Worm (Caenorhabditis elegans) whole organism, L4/young adult: Measurements from ENCODE around the gene srw-26.

Experiments
- W03F9.2 ChIP-seq: fragments of 150-350 bp; optimal IDR thresholded peaks from 2 replicates; lab custom pipeline; 2014; ENCODE audit warnings: missing biosample characterization, missing genetic modification characterization
- dao-5 ChIP-seq: sonication (generic microtip); optimal IDR thresholded peaks from 2 replicates; lab custom pipeline; 2016; ENCODE audit warnings: missing genotype, missing genetic modification characterization, moderate library complexity, missing compliant biosample characterization
- him-1 ChIP-seq: sonication (generic microtip); optimal IDR thresholded peaks from 2 replicates; lab custom pipeline; 2016; ENCODE audit warnings: missing genotype, missing genetic modification reagents, missing genetic modification characterization, missing compliant biosample characterization

DNA sequence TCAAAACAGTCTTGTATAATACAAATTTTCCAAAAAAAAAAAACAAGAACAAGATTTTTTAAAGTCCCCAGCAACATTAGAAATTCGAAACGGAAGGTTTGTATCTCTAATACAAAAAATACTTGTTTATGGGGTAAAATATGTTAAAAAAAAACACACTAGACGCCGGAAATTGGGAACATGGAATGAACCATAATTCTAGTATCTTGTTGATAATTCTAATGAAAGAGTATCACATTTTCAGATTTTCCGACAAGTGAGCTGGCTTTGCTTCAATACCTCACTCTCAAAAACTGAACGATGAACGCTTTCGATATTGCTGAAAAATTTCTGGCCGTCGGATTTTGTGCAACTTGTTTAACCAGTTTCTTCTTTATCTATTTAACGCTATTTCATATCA is 34.6 kb downstream of the srw-26 start, which contains the start of gene str-60:
- TF ChIP-seq dao-5 (no peak), him-1 (tag; lab: Kevin White, UChicago) (no peak), W03F9.2 (tag; lab: Kevin White, UChicago) (no peak)
